Fruit fly (Drosophila melanogaster): ENCODE measurements around the gene hyx.
A peak's percentile ranks its signal among the peaks of the same experiment; 100 is the strongest.

The hyx gene

dm6 chr3R:9033619-9034401 lies 4.8 kb upstream of the hyx start (continued):
- TF ChIP-seq C15 (GFP tag; IDR thresholded peaks at IDR 0.05) (0 out of 3 replicates have a peak, but pooled peaks have one; percentile 44), CG3726 (GFP tag; IDR thresholded peaks at IDR 0.05) (no peak), CG3163 (GFP tag; optimal IDR thresholded peaks at IDR 0.05) (peak; percentile 32), run (tag; optimal IDR thresholded peaks at IDR 0.05) (peak; percentile 76), Bdp1 (GFP tag; optimal IDR thresholded peaks at IDR 0.05) (peak; percentile 14), MTF-1 (GFP tag; optimal IDR thresholded peaks at IDR 0.05; ENCODE audit: borderline replicate concordance) (peak; percentile 21), HmgZ (tag; optimal IDR thresholded peaks at IDR 0.05) (peak; percentile 64), CG32767 (GFP tag; IDR thresholded peaks at IDR 0.05) (peak; percentile 70; the same call in 1 of the 2 replicates), CG10147 (GFP tag; optimal IDR thresholded peaks at IDR 0.05) (peak; percentile 92), CG1792 (GFP tag; optimal IDR thresholded peaks at IDR 0.05) (no peak), tx (GFP tag; optimal IDR thresholded peaks at IDR 0.05) (no peak), CG30020 (tag; optimal IDR thresholded peaks at IDR 0.05) (peak; percentile 75), CG4282 (GFP tag; optimal IDR thresholded peaks at IDR 0.05) (no peak), CG12659 (GFP tag; optimal IDR thresholded peaks at IDR 0.05) (peak; percentile 91), zfh1 (GFP tag; IDR thresholded peaks at IDR 0.05) (peak; percentile 57), Doc2 (GFP tag; IDR thresholded peaks at IDR 0.05) (no peak), CG11247 (GFP tag; IDR thresholded peaks at IDR 0.05) (no peak; the same call in 1 of the 2 replicates), ftz-f1 (GFP tag; optimal IDR thresholded peaks at IDR 0.05) (peak; percentile 16), CG15696 (tag; optimal IDR thresholded peaks at IDR 0.05) (peak; percentile 80), Hsf (GFP tag; optimal IDR thresholded peaks at IDR 0.05) (peak; percentile 64), gce (GFP tag; IDR thresholded peaks at IDR 0.05) (0 out of 3 replicates have a peak, but pooled peaks have one; percentile 55), Ssrp (tag; optimal IDR thresholded peaks at IDR 0.05) (peak; percentile 83), CG10267 (tag; optimal IDR thresholded peaks at IDR 0.05) (peak; percentile 86), zf30C (GFP tag; optimal IDR thresholded peaks at IDR 0.05) (no peak), jumu (GFP tag; optimal IDR thresholded peaks at IDR 0.05) (peak; percentile 12), ranshi (GFP tag; IDR thresholded peaks at IDR 0.05) (no peak; the same call in 1 of the 2 replicates), CG7271 (tag; optimal IDR thresholded peaks at IDR 0.05) (peak; percentile 36), CG3407 (GFP tag; optimal IDR thresholded peaks at IDR 0.05) (peak; percentile 67), Chrac-16 (GFP tag; optimal IDR thresholded peaks at IDR 0.05) (peak; percentile 67), nmo (GFP tag; optimal IDR thresholded peaks at IDR 0.05) (peak; percentile 88), CG17361 (GFP tag; IDR thresholded peaks at IDR 0.05) (peak; percentile 94), CG32532 (GFP tag; IDR thresholded peaks at IDR 0.05) (0 out of 2 replicates have a peak, but pooled peaks have one; percentile 68), Hmx (GFP tag; optimal IDR thresholded peaks at IDR 0.05) (peak; percentile 32), otp (GFP tag; IDR thresholded peaks at IDR 0.05) (peak; percentile 63; the same call in 1 of the 3 replicates), HLH3B (GFP tag; IDR thresholded peaks at IDR 0.05) (peak; percentile 43; the same call in 1 of the 2 replicates), CG2129 (GFP tag; IDR thresholded peaks at IDR 0.05; ENCODE audit: partially characterized antibody) (no peak), CG1529 (GFP tag; optimal IDR thresholded peaks at IDR 0.05) (peak; percentile 74), HLH4C (GFP tag; IDR thresholded peaks at IDR 0.05; ENCODE audit: partially characterized antibody) (no peak; the same call in 2 of the 3 replicates), CG8478 (optimal IDR thresholded peaks at IDR 0.05) (no peak), tna (GFP tag; IDR thresholded peaks at IDR 0.05; ENCODE audit: partially characterized antibody) (no peak), CG1602 (GFP tag; optimal IDR thresholded peaks at IDR 0.05) (peak; percentile 63), rib (GFP tag; IDR thresholded peaks at IDR 0.05) (peak; percentile 29; the same call in 1 of the 2 replicates), CG12071 (GFP tag; optimal IDR thresholded peaks at IDR 0.05) (no peak), inv (GFP tag; IDR thresholded peaks at IDR 0.05; ENCODE audit: partially characterized antibody) (no peak), emc (GFP tag; optimal IDR thresholded peaks at IDR 0.05) (no peak), ash1 (GFP tag; optimal IDR thresholded peaks at IDR 0.05) (peak; percentile 81), Eip74EF (GFP tag; optimal IDR thresholded peaks at IDR 0.05) (peak in 1 of 2 experiments; percentile 87), CG6854 (GFP tag; optimal IDR thresholded peaks at IDR 0.05) (peak; percentile 64)
